Worm (Caenorhabditis elegans) whole organism, L4 larva: ENCODE measurements around the gene Y69A2AR.50.

Experiments used
- ZK546.5 ChIP-seq, 2 experiments: sonication (generic microtip); optimal IDR thresholded peaks; 2 replicates each; lab custom pipeline; 2017; ENCODE audit warnings: missing biosample characterization in 2 of 2, missing genetic modification characterization in 2 of 2
- ama-1 ChIP-seq: fragments of 150-350 bp; optimal IDR thresholded peaks from 2 replicates; lab custom pipeline; 2014; ENCODE audit warnings: inconsistent platforms, mixed read lengths
- ceh-28 ChIP-seq: fragments of 150-350 bp; optimal IDR thresholded peaks from 2 replicates; lab custom pipeline; 2014; ENCODE audit warnings: missing biosample characterization, missing genetic modification reagents, missing genetic modification characterization
- dpl-1 ChIP-seq: fragments of 150-350 bp; optimal IDR thresholded peaks from 2 replicates; lab custom pipeline; 2014; ENCODE audit warnings: missing biosample characterization, missing genetic modification reagents, missing genetic modification characterization
- dve-1 ChIP-seq: sonication (generic microtip); optimal IDR thresholded peaks from 2 replicates; lab custom pipeline; 2017; ENCODE audit warnings: antibody characterized with exemption, mild to moderate bottlenecking, missing genetic modification characterization, missing compliant biosample characterization; ENCODE audit not compliant: insufficient read depth
- lin-1 ChIP-seq: fragments of 200-800 bp; sonication (Bioruptor generic); IDR thresholded peaks from 2 replicates; pipeline ENCODE4 v1.3.6; 2022; ENCODE audit warnings: missing genetic modification reagents, missing genetic modification characterization, missing compliant biosample characterization
- lin-15B ChIP-seq: fragments of 150-350 bp; sonication (generic microtip); optimal IDR thresholded peaks from 3 replicates; lab custom pipeline; 2014; ENCODE audit warnings: missing biosample characterization, missing genetic modification characterization
- mep-1 ChIP-seq: fragments of 150-350 bp; sonication (generic microtip); optimal IDR thresholded peaks from 3 replicates; lab custom pipeline; 2014; ENCODE audit warnings: missing biosample characterization, missing genetic modification characterization
- mes-2 ChIP-seq: sonication (generic microtip); optimal IDR thresholded peaks from 2 replicates; lab custom pipeline; 2016; ENCODE audit warnings: missing genotype, mild to moderate bottlenecking, missing genetic modification characterization, missing compliant biosample characterization; ENCODE audit not compliant: poor library complexity, severe bottlenecking
- unc-130 ChIP-seq: sonication (generic microtip); optimal IDR thresholded peaks from 2 replicates; lab custom pipeline; 2016; ENCODE audit warnings: missing genetic modification reagents, missing genetic modification characterization, missing compliant biosample characterization
- unc-39 ChIP-seq: sonication (generic microtip); optimal IDR thresholded peaks from 2 replicates; lab custom pipeline; 2017; ENCODE audit warnings: missing biosample characterization, missing genetic modification characterization
- unc-62 ChIP-seq, 3 experiments: fragments of 150-350 bp in 1 of 3; sonication (generic microtip); optimal IDR thresholded peaks in 2 of 3; peaks in 1 of 3; 1 replicate in 1 of 3; 2 replicates in 2 of 3; lab custom pipeline; 2014 to 2017; ENCODE audit warnings: missing biosample characterization in 3 of 3, missing genetic modification characterization in 3 of 3, missing genetic modification reagents in 3 of 3, missing genotype in 1 of 3

DNA sequence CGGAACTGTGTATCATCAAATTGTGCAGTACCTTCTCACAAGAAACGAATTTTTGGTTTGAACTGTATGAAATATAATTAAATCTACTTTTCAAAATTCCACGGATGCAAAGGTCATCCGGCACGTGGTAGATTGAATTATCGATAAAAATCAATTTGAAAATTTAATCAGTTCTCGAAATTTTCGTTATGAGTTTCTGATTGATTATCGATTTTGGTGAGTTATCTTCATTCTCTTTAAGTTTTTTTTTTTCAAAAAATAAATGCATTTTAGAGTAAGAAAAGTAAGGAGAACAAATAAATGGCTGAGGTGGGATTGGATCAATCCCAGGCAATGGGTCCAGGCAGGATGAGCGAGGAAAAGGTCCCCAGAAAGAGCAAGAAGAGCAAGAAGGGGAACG lies 35.2 kb downstream of the Y69A2AR.50 start, which contains the start of gene Y69A2AR.47:
- TF ChIP-seq lin-15B (no peak), dve-1 (tag; lab: Kevin White, UChicago) (no peak), lin-1 (GFP tag; lab: Robert Waterston, UW) (no peak), unc-39 (tag; lab: Kevin White, UChicago) (no peak), unc-62 (GFP tag; optimal IDR thresholded peaks at IDR 0.05 in 1 of 2; lab: Kevin White, UChicago) (no peak), unc-62 (tag; optimal IDR thresholded peaks at IDR 0.05; lab: Kevin White, UChicago) (no peak), ZK546.5 (tag; optimal IDR thresholded peaks at IDR 0.05; lab: Kevin White, UChicago) (no peak), dpl-1 (GFP tag; lab: Kevin White, UChicago) (no peak), mep-1 (tag; lab: Kevin White, UChicago) (no peak), ceh-28 (tag; lab: Kevin White, UChicago) (no peak), unc-130 (GFP tag; lab: Kevin White, UChicago) (no peak), ama-1 (no peak), mes-2 (no peak)
